Worm (Caenorhabditis elegans): Measurements from ENCODE around the gene cutl-3.

Gene cutl-3

DNA sequence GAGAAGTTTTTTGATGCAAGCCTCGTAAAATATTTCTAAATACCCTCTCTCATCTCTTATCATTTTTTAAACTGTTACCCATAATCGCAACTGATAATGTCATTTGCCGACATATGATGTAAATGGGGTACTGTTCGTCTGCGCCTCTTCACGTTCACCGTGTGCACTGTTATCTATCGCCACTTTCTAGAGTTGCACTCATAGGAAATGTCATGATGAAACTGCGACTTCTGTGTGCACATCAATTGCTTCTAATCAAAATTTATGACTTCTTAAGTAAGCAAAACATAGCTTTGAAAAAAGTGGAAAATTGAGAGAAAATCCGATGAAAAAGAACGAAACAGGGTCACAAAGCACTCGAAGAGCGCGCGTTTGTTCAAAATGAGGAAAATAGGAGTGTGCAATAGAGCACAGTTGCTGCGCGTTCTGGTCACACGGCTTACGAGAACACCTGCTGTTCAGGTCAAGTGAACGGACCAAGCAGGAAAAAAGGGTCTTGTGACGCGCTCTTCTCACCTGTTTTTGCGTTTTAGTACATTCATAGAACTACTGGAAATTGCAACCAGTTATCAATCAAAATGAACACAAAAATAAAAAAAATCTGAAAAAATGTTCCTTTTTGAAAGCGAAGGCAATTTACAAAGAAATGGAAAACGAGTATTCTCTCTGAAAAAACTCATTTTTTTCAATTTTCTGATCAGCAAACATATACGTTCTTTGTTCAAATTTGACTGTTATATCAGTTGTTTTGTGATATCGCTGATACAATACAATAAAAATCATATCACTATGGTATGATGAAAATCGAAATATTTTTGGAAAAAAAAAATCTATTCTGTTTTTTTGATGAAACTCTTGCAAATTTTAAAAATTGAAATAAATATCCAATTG, 52.3 kb downstream of the cutl-3 start:
- TF ChIP-seq lin-15B (tag; optimal IDR thresholded peaks at IDR 0.05) (peak; percentile 77), fos-1 (tag; optimal IDR thresholded peaks at IDR 0.05) (no peak), pha-4 (tag; optimal IDR thresholded peaks at IDR 0.05) (peak; percentile 45), elt-2 (tag; optimal IDR thresholded peaks at IDR 0.05) (peak; percentile 99), jun-1 (tag; optimal IDR thresholded peaks at IDR 0.05) (peak; percentile 52), nhr-43 (tag; optimal IDR thresholded peaks at IDR 0.05; ENCODE audit: poor library complexity, severe bottlenecking) (peak; percentile 20), unc-39 (tag; optimal IDR thresholded peaks at IDR 0.05) (no peak), pqm-1 (tag; optimal IDR thresholded peaks at IDR 0.05) (peak; percentile 94), snpc-4 (tag; optimal IDR thresholded peaks at IDR 0.05) (peak; percentile 2), nfya-1 (tag; optimal IDR thresholded peaks at IDR 0.05; ENCODE audit: insufficient read depth) (peak; percentile 30), nhr-12 (tag; optimal IDR thresholded peaks at IDR 0.05) (no peak), egl-5 (tag; optimal IDR thresholded peaks at IDR 0.05) (peak; percentile 73)

DNA sequence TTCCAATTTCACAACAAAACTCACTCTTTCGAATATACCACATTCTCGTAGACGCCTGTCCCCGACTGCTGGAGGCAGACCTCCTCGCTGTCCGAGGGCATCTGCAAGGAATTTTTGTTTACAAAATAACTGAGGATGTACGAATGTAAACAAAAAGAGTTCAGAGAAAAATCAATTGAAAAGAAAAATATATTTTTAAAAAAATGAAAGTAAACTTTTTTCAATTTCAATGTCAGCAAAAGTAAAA, 52.9 kb downstream of the cutl-3 start, which contains the start of gene mrp-5:
TSS of gene mrp-5 (minus strand) at position 101 of the 247 bp plus-strand sequence.
- no peak for TF ChIP-seq aly-2 (tag; optimal IDR thresholded peaks at IDR 0.05)
- no peak for TF ChIP-seq ceh-9 (tag; optimal IDR thresholded peaks at IDR 0.05)
- no peak for TF ChIP-seq unc-62 (GFP tag; optimal IDR thresholded peaks at IDR 0.05)
- no peak for TF ChIP-seq elt-2 (tag; optimal IDR thresholded peaks at IDR 0.05)
- no peak for TF ChIP-seq ceh-16 (tag; optimal IDR thresholded peaks at IDR 0.05)
- no peak for TF ChIP-seq nhr-25 (tag; optimal IDR thresholded peaks at IDR 0.05)
- TF ChIP-seq sea-2 (GFP tag; optimal IDR thresholded peaks at IDR 0.05) = no peak

Data from whole organism, L3 larva.